Worm (Caenorhabditis elegans) whole organism, L4 larva: Measurements from ENCODE around the gene mip-1.
A peak's percentile ranks its signal among the peaks of the same experiment; 100 is the strongest.

Experiments
- D1046.2 ChIP-seq: fragments of 200-800 bp; sonication (Bioruptor generic); IDR thresholded peaks from 2 replicates; pipeline ENCODE4 v1.3.6; 2022; ENCODE audit warnings: missing genetic modification characterization, missing compliant biosample characterization
- F44E2.7 ChIP-seq: fragments of 200-800 bp; sonication (Bioruptor generic); IDR thresholded peaks from 2 replicates; pipeline ENCODE4 v2.1.2; 2022; ENCODE audit warnings: missing genetic modification characterization, missing compliant biosample characterization
- R02D3.7 ChIP-seq: fragments of 150-350 bp; sonication (generic microtip); optimal IDR thresholded peaks from 3 replicates; lab custom pipeline; 2014; ENCODE audit warnings: missing biosample characterization, missing genetic modification characterization
- Y105C5A.15 ChIP-seq: fragments of 200-800 bp; sonication (Bioruptor generic); IDR thresholded peaks from 2 replicates; pipeline ENCODE4 v1.3.6; 2022; ENCODE audit warnings: missing genetic modification characterization, missing compliant biosample characterization
- Y75B8A.6 ChIP-seq: fragments of 200-800 bp; sonication (Bioruptor generic); IDR thresholded peaks from 2 replicates; pipeline ENCODE4 v1.3.6; 2022; ENCODE audit warnings: missing genetic modification reagents, missing genetic modification characterization, missing compliant biosample characterization
- ZK337.2 ChIP-seq: fragments of 200-800 bp; sonication (Bioruptor generic); IDR thresholded peaks from 2 replicates; pipeline ENCODE4 v1.3.6; 2022; ENCODE audit warnings: missing genetic modification reagents, missing genetic modification characterization, missing compliant biosample characterization
- aha-1 ChIP-seq: fragments of 150-350 bp; peaks from one replicate; lab custom pipeline; 2014; ENCODE audit warnings: missing biosample characterization, missing genetic modification characterization
- ceh-20 ChIP-seq: fragments of 200-800 bp; sonication (Bioruptor generic); IDR thresholded peaks from 2 replicates; pipeline ENCODE4 v1.3.6; 2022; ENCODE audit warnings: missing genetic modification reagents, missing genetic modification characterization, missing compliant biosample characterization
- ceh-32 ChIP-seq: sonication (generic microtip); optimal IDR thresholded peaks from 2 replicates; lab custom pipeline; 2016; ENCODE audit warnings: mild to moderate bottlenecking, missing genetic modification characterization, missing compliant biosample characterization; ENCODE audit not compliant: poor library complexity
- ceh-44 ChIP-seq: fragments of 200-800 bp; sonication (Bioruptor generic); IDR thresholded peaks from 2 replicates; pipeline ENCODE4 v1.3.6; 2022; ENCODE audit warnings: missing genetic modification reagents, missing genetic modification characterization, missing compliant biosample characterization
- ceh-62 ChIP-seq: sonication (generic microtip); optimal IDR thresholded peaks from 2 replicates; lab custom pipeline; 2017; ENCODE audit warnings: missing biosample characterization, missing genetic modification characterization
- ces-1 ChIP-seq: fragments of 150-350 bp; sonication (generic microtip); optimal IDR thresholded peaks from 4 replicates; lab custom pipeline; 2014; ENCODE audit warnings: missing biosample characterization, missing genetic modification reagents, missing genetic modification characterization
- daf-12 ChIP-seq: fragments of 150-350 bp; optimal IDR thresholded peaks from 2 replicates; lab custom pipeline; 2014; ENCODE audit warnings: missing biosample characterization, missing genetic modification reagents, missing genetic modification characterization
- daf-16 ChIP-seq, 3 experiments: sonication (generic microtip); optimal IDR thresholded peaks; 2 replicates each; lab custom pipeline; 2016 to 2017; ENCODE audit warnings: missing genetic modification characterization in 3 of 3, missing genetic modification reagents in 3 of 3, mild to moderate bottlenecking in 2 of 3, missing compliant biosample characterization in 2 of 3, missing biosample characterization in 1 of 3, moderate library complexity in 1 of 3
- dmd-6 ChIP-seq: fragments of 200-800 bp; sonication (Bioruptor generic); IDR thresholded peaks from 2 replicates; pipeline ENCODE4 v1.3.6; 2022; ENCODE audit warnings: missing genetic modification reagents, missing genetic modification characterization, missing compliant biosample characterization
- dpl-1 ChIP-seq: fragments of 150-350 bp; optimal IDR thresholded peaks from 2 replicates; lab custom pipeline; 2014; ENCODE audit warnings: missing biosample characterization, missing genetic modification reagents, missing genetic modification characterization
- egl-27 ChIP-seq: sonication (generic microtip); optimal IDR thresholded peaks from 3 replicates; lab custom pipeline; 2017; ENCODE audit warnings: missing biosample characterization, missing genetic modification reagents, missing genetic modification characterization
- gei-8 ChIP-seq: fragments of 200-800 bp; sonication (Bioruptor generic); optimal IDR thresholded peaks from 2 replicates; lab custom pipeline; 2018; ENCODE audit warnings: mild to moderate bottlenecking, missing genetic modification characterization, missing compliant biosample characterization
- hif-1 ChIP-seq, 2 experiments: sonication (generic microtip); optimal IDR thresholded peaks; 2 replicates each; lab custom pipeline; 2016 to 2017; ENCODE audit warnings: missing compliant biosample characterization in 2 of 2, missing genetic modification characterization in 2 of 2, missing genetic modification reagents in 2 of 2, missing genotype in 2 of 2, mild to moderate bottlenecking in 1 of 2
- hlh-11 ChIP-seq: fragments of 200-800 bp; sonication (Bioruptor generic); optimal IDR thresholded peaks from 2 replicates; lab custom pipeline; 2018; ENCODE audit warnings: mild to moderate bottlenecking, missing genetic modification characterization, missing compliant biosample characterization
- hlh-30 ChIP-seq: sonication (generic microtip); optimal IDR thresholded peaks from 2 replicates; lab custom pipeline; 2017; ENCODE audit warnings: antibody characterized with exemption, mild to moderate bottlenecking, missing genetic modification characterization, missing compliant biosample characterization; ENCODE audit not compliant: insufficient read depth
- lin-29 ChIP-seq: fragments of 200-800 bp; sonication (Bioruptor generic); IDR thresholded peaks from 2 replicates; pipeline ENCODE4 v1.3.6; 2022; ENCODE audit warnings: missing genetic modification reagents, missing genetic modification characterization, missing compliant biosample characterization
- lin-38 ChIP-seq: fragments of 200-800 bp; sonication (Bioruptor generic); IDR thresholded peaks from 2 replicates; pipeline ENCODE4 v1.3.6; 2022; ENCODE audit warnings: missing genetic modification reagents, missing genetic modification characterization, missing compliant biosample characterization
- lin-39 ChIP-seq: fragments of 150-350 bp; optimal IDR thresholded peaks from 2 replicates; lab custom pipeline; 2014; ENCODE audit warnings: missing biosample characterization, missing genetic modification reagents, missing genetic modification characterization
- lsy-2 ChIP-seq, 2 experiments: fragments of 150-350 bp in 1 of 2; sonication (generic microtip) in 1 of 2; optimal IDR thresholded peaks; 2 replicates each; lab custom pipeline; 2014 to 2017; ENCODE audit warnings: missing biosample characterization in 2 of 2, missing genetic modification characterization in 2 of 2
- mdl-1 ChIP-seq, 2 experiments: fragments of 150-350 bp in 1 of 2; sonication (generic microtip) in 1 of 2; optimal IDR thresholded peaks; 2 replicates each; lab custom pipeline; 2014 to 2017; ENCODE audit warnings: missing biosample characterization in 2 of 2, missing genetic modification characterization in 2 of 2
- mdt-29 ChIP-seq: fragments of 200-800 bp; sonication (Bioruptor generic); IDR thresholded peaks from 2 replicates; pipeline ENCODE4 v1.3.6; 2022; ENCODE audit warnings: missing genetic modification reagents, missing genetic modification characterization, missing compliant biosample characterization
- mep-1 ChIP-seq: fragments of 150-350 bp; sonication (generic microtip); optimal IDR thresholded peaks from 3 replicates; lab custom pipeline; 2014; ENCODE audit warnings: missing biosample characterization, missing genetic modification characterization
- mes-2 ChIP-seq: sonication (generic microtip); optimal IDR thresholded peaks from 2 replicates; lab custom pipeline; 2016; ENCODE audit warnings: missing genotype, mild to moderate bottlenecking, missing genetic modification characterization, missing compliant biosample characterization; ENCODE audit not compliant: poor library complexity, severe bottlenecking
- mxl-2 ChIP-seq: fragments of 200-800 bp; sonication (Bioruptor generic); conservative IDR thresholded peaks from 2 replicates; pipeline ENCODE4 v1.3.6; 2022; ENCODE audit warnings: missing genetic modification reagents, missing genetic modification characterization, missing compliant biosample characterization
- mxl-3 ChIP-seq: fragments of 200-800 bp; sonication (Bioruptor generic); optimal IDR thresholded peaks from 2 replicates; lab custom pipeline; 2018; ENCODE audit warnings: mild to moderate bottlenecking, missing genetic modification characterization, missing compliant biosample characterization
- nhr-10 ChIP-seq: fragments of 150-350 bp; optimal IDR thresholded peaks from 2 replicates; lab custom pipeline; 2014; ENCODE audit warnings: missing biosample characterization, missing genetic modification characterization
- nhr-11 ChIP-seq: fragments of 150-350 bp; optimal IDR thresholded peaks from 2 replicates; lab custom pipeline; 2014; ENCODE audit warnings: missing biosample characterization, missing genetic modification characterization
- nhr-111 ChIP-seq: fragments of 200-800 bp; sonication (Bioruptor generic); optimal IDR thresholded peaks from 2 replicates; lab custom pipeline; 2018; ENCODE audit warnings: mild to moderate bottlenecking, missing genetic modification characterization, missing compliant biosample characterization
- nhr-25 ChIP-seq: sonication (generic microtip); optimal IDR thresholded peaks from 2 replicates; lab custom pipeline; 2017; ENCODE audit warnings: missing genetic modification characterization, mild to moderate bottlenecking, missing compliant biosample characterization, antibody characterized with exemption, moderate library complexity, borderline replicate concordance; ENCODE audit not compliant: insufficient read depth
- nhr-28 ChIP-seq: fragments of 150-350 bp; optimal IDR thresholded peaks from 2 replicates; lab custom pipeline; 2014; ENCODE audit warnings: missing biosample characterization, missing genetic modification characterization
- nhr-41 ChIP-seq: fragments of 200-800 bp; sonication (Bioruptor generic); IDR thresholded peaks from 2 replicates; pipeline ENCODE4 v1.3.6; 2022; ENCODE audit warnings: missing genetic modification reagents, missing genetic modification characterization, missing compliant biosample characterization
- nhr-48 ChIP-seq: sonication (generic microtip); optimal IDR thresholded peaks from 2 replicates; lab custom pipeline; 2016; ENCODE audit warnings: mild to moderate bottlenecking, missing genetic modification characterization, missing compliant biosample characterization
- nhr-6 ChIP-seq: fragments of 150-350 bp; optimal IDR thresholded peaks from 2 replicates; lab custom pipeline; 2014; ENCODE audit warnings: missing biosample characterization, missing genetic modification characterization
- nhr-77 ChIP-seq: fragments of 150-350 bp; optimal IDR thresholded peaks from 2 replicates; lab custom pipeline; 2014; ENCODE audit warnings: missing biosample characterization, missing genetic modification characterization
- rbr-2 ChIP-seq: sonication (generic microtip); optimal IDR thresholded peaks from 2 replicates; lab custom pipeline; 2016; ENCODE audit warnings: missing genotype, missing genetic modification characterization, missing compliant biosample characterization
- snpc-4 ChIP-seq: fragments of 150-350 bp; optimal IDR thresholded peaks from 2 replicates; lab custom pipeline; 2014; ENCODE audit warnings: missing biosample characterization, missing genetic modification characterization
- spr-1 ChIP-seq: sonication (generic microtip); optimal IDR thresholded peaks from 2 replicates; lab custom pipeline; 2016; ENCODE audit warnings: mild to moderate bottlenecking, missing genetic modification characterization, missing compliant biosample characterization
- tag-97 ChIP-seq: fragments of 200-800 bp; sonication (Bioruptor generic); IDR thresholded peaks from 2 replicates; pipeline ENCODE4 v1.3.6; 2022; ENCODE audit warnings: missing genetic modification characterization, missing compliant biosample characterization
- unc-130 ChIP-seq: sonication (generic microtip); optimal IDR thresholded peaks from 2 replicates; lab custom pipeline; 2016; ENCODE audit warnings: missing genetic modification reagents, missing genetic modification characterization, missing compliant biosample characterization
- unc-39 ChIP-seq: sonication (generic microtip); optimal IDR thresholded peaks from 2 replicates; lab custom pipeline; 2017; ENCODE audit warnings: missing biosample characterization, missing genetic modification characterization
- vab-7 ChIP-seq: fragments of 200-800 bp; sonication (Bioruptor generic); IDR thresholded peaks from 2 replicates; pipeline ENCODE4 v1.3.6; 2022; ENCODE audit warnings: missing genetic modification reagents, missing genetic modification characterization, missing compliant biosample characterization
- zfp-2 ChIP-seq: sonication (generic microtip); optimal IDR thresholded peaks from 2 replicates; lab custom pipeline; 2016; ENCODE audit warnings: mild to moderate bottlenecking, missing genetic modification characterization, missing compliant biosample characterization
- zfp-3 ChIP-seq: fragments of 200-800 bp; sonication (Bioruptor generic); conservative IDR thresholded peaks from 2 replicates; pipeline ENCODE4 v1.3.6; 2022; ENCODE audit warnings: missing genetic modification reagents, missing genetic modification characterization, missing compliant biosample characterization
- ztf-11 ChIP-seq: fragments of 150-350 bp; optimal IDR thresholded peaks from 2 replicates; lab custom pipeline; 2014; ENCODE audit warnings: missing biosample characterization, missing genetic modification characterization

mip-1 gene

DNA sequence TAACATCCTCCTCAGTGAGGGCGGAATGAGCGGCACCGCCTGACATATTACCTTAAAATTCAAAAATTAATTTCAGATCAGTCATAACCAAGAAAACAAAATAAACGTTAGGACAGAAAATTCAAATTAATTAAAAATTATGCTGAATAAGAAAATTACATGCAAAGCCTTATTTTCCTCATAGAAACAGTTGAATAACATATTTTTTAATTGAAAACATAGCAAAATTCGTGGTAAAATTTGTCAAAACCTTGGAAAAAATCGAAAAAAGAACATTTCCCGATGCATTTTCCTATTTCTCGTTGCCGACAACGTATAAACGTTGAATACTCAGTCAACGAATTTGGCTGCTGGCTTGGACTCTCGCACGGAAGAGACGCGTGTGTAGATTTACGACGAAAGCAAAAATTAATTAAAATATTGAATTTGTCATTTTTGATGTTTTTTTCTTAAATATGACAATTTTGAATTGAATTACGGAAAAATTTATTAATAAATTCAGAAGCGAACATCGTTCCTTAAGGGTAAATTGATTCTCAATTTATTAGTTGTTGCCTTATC is 38.8 kb upstream of the mip-1 start, which contains the start of the genes rps-0 and rbg-3 (continued):
- peak; percentile 97 for TF ChIP-seq nhr-77 (tag; lab: Kevin White, UChicago)
- peak; percentile 46 for TF ChIP-seq nhr-48
- peak; percentile 77 for TF ChIP-seq dmd-6
- TF ChIP-seq vab-7 (GFP tag; lab: Robert Waterston, UW): 0 out of 2 replicates have a peak, but pooled peaks have one; percentile 38
- no peak for TF ChIP-seq nhr-111 (GFP tag; lab: Kevin White, UChicago)
- TF ChIP-seq nhr-10 (tag; lab: Kevin White, UChicago): no peak
- peak; percentile 80 for TF ChIP-seq spr-1 (tag; lab: Kevin White, UChicago)
- 0 out of 2 replicates have a peak, but pooled peaks have one; percentile 39 for TF ChIP-seq ceh-20 (GFP tag; lab: Robert Waterston, UW)
- TF ChIP-seq ces-1 (GFP tag; lab: Kevin White, UChicago): peak; percentile 68
- peak; percentile 83 for TF ChIP-seq hlh-30 (tag; lab: Kevin White, UChicago)
- TF ChIP-seq daf-12: no peak
- no peak for TF ChIP-seq Y105C5A.15 (GFP tag; lab: Robert Waterston, UW)
- TF ChIP-seq mdl-1 (tag; optimal IDR thresholded peaks at IDR 0.05; lab: Kevin White, UChicago): peak in 1 of 2 experiments; percentile 64
- TF ChIP-seq nhr-25: peak; percentile 81
- no peak for TF ChIP-seq ceh-62 (tag; lab: Kevin White, UChicago)
- TF ChIP-seq mdt-29 (GFP tag; lab: Robert Waterston, UW): no peak
- no peak for TF ChIP-seq snpc-4 (tag; lab: Kevin White, UChicago)
- TF ChIP-seq ceh-32: no peak
- no peak for TF ChIP-seq ztf-11 (tag; lab: Kevin White, UChicago)
- peak; percentile 87 for TF ChIP-seq lin-38 (GFP tag; lab: Robert Waterston, UW)
- no peak for TF ChIP-seq F44E2.7 (GFP tag; lab: Robert Waterston, UW)
- no peak for TF ChIP-seq tag-97 (GFP tag; lab: Robert Waterston, UW)
- no peak for TF ChIP-seq egl-27 (tag; lab: Kevin White, UChicago)
- TF ChIP-seq ZK337.2 (GFP tag; lab: Robert Waterston, UW): no peak
- TF ChIP-seq gei-8 (GFP tag; lab: Kevin White, UChicago): no peak
- TF ChIP-seq unc-39 (tag; lab: Kevin White, UChicago): no peak
- TF ChIP-seq mxl-2 (GFP tag; lab: Robert Waterston, UW): no peak
- peak; percentile 53 for TF ChIP-seq zfp-3
- TF ChIP-seq ceh-44 (GFP tag; lab: Robert Waterston, UW): no peak
- TF ChIP-seq nhr-6 (tag; lab: Kevin White, UChicago): peak; percentile 89
- TF ChIP-seq zfp-2 (tag; lab: Kevin White, UChicago): peak; percentile 77
- TF ChIP-seq nhr-41 (GFP tag; lab: Robert Waterston, UW): no peak
- no peak for TF ChIP-seq lin-29
- peak; percentile 88 for TF ChIP-seq rbr-2 (tag; lab: Kevin White, UChicago)
- no peak for TF ChIP-seq D1046.2 (GFP tag; lab: Robert Waterston, UW)
- TF ChIP-seq R02D3.7 (tag; lab: Kevin White, UChicago): peak; percentile 90
- TF ChIP-seq lsy-2 (tag; optimal IDR thresholded peaks at IDR 0.05; lab: Kevin White, UChicago): peak; percentile 84 to 98
- TF ChIP-seq nhr-11: peak; percentile 92
- TF ChIP-seq lin-39 (tag; lab: Kevin White, UChicago): no peak
- peak; percentile 67 for TF ChIP-seq unc-130
- peak; percentile 83 for TF ChIP-seq nhr-28 (tag; lab: Kevin White, UChicago)
- TF ChIP-seq aha-1: peak; percentile 99
- peak; percentile 95 for TF ChIP-seq mep-1 (tag; lab: Kevin White, UChicago)
- peak; percentile 12 to 75 for TF ChIP-seq hif-1 (tag; optimal IDR thresholded peaks at IDR 0.05; lab: Kevin White, UChicago)
- TF ChIP-seq daf-16 (GFP tag; optimal IDR thresholded peaks at IDR 0.05; lab: Kevin White, UChicago): peak in 1 of 2 experiments; percentile 33
- TF ChIP-seq daf-16 (tag; optimal IDR thresholded peaks at IDR 0.05; lab: Kevin White, UChicago): peak; percentile 64
- TF ChIP-seq mxl-3: peak; percentile 31
- no peak for TF ChIP-seq Y75B8A.6
- peak; percentile 83 for TF ChIP-seq hlh-11 (tag; lab: Kevin White, UChicago)
- TF ChIP-seq mes-2 (tag; lab: Kevin White, UChicago): peak; percentile 95
- TF ChIP-seq dpl-1 (GFP tag; lab: Kevin White, UChicago): peak; percentile 93
